Fruit fly (Drosophila melanogaster) whole organism, wandering third instar larva: ENCODE measurements around the gene mtSSB.

ENCODE experiments used
- Abd-B ChIP-seq: fragments of >200 bp; optimal IDR thresholded peaks from 2 replicates; lab custom pipeline; 2017; ENCODE audit warnings: missing biosample characterization, missing genetic modification characterization
- CG32264 ChIP-seq: fragments of 200-800 bp; sonication (Bioruptor generic); optimal IDR thresholded peaks from 2 replicates; lab custom pipeline; 2016; ENCODE audit warnings: missing biosample characterization, missing genetic modification characterization
- CG9705 ChIP-seq: fragments of 200-800 bp; sonication (Bioruptor generic); optimal IDR thresholded peaks from 2 replicates; lab custom pipeline; 2018; ENCODE audit warnings: missing biosample characterization, mild to moderate bottlenecking, missing genetic modification characterization
- CrebA ChIP-seq: fragments of 200-800 bp; sonication (Bioruptor generic); optimal IDR thresholded peaks from 2 replicates; lab custom pipeline; 2016; ENCODE audit warnings: missing biosample characterization, mild to moderate bottlenecking, missing genetic modification characterization, borderline replicate concordance
- Dfd ChIP-seq: fragments of >200 bp; optimal IDR thresholded peaks from 2 replicates; lab custom pipeline; 2017; ENCODE audit warnings: missing biosample characterization, missing genetic modification characterization
- GATAd ChIP-seq: sonication (Bioruptor generic); optimal IDR thresholded peaks from 2 replicates; lab custom pipeline; 2016; ENCODE audit warnings: missing biosample characterization, missing genetic modification characterization
- HLH106 ChIP-seq: fragments of 200-800 bp; optimal IDR thresholded peaks from 3 replicates; lab custom pipeline; 2019; ENCODE audit warnings: missing biosample characterization, mild to moderate bottlenecking, missing genetic modification characterization, moderate library complexity
- Hnf4 ChIP-seq: fragments of 200-800 bp; sonication (Bioruptor generic); optimal IDR thresholded peaks from 2 replicates; lab custom pipeline; 2016; ENCODE audit warnings: missing biosample characterization, mild to moderate bottlenecking, missing genetic modification characterization
- Hr78 ChIP-seq: fragments of >200 bp; optimal IDR thresholded peaks from 2 replicates; lab custom pipeline; 2017; ENCODE audit warnings: missing biosample characterization, missing genetic modification characterization
- Hr83 ChIP-seq: fragments of 200-300 bp; sonication (Bioruptor generic); optimal IDR thresholded peaks from 2 replicates; lab custom pipeline; 2016; ENCODE audit warnings: missing biosample characterization, mild to moderate bottlenecking, missing genetic modification characterization, moderate library complexity; ENCODE audit not compliant: poor library complexity, severe bottlenecking
- Jra ChIP-seq: sonication (Bioruptor generic); optimal IDR thresholded peaks from 2 replicates; lab custom pipeline; 2016; ENCODE audit warnings: missing biosample characterization, missing genetic modification characterization
- Mio ChIP-seq: sonication (Bioruptor generic); optimal IDR thresholded peaks from 2 replicates; lab custom pipeline; 2016; ENCODE audit warnings: missing biosample characterization, missing genetic modification characterization
- Myc ChIP-seq: fragments of >200 bp; optimal IDR thresholded peaks from 2 replicates; lab custom pipeline; 2017
- N ChIP-seq: fragments of >200 bp; optimal IDR thresholded peaks from 2 replicates; lab custom pipeline; 2018; ENCODE audit warnings: missing biosample characterization, missing external identifiers, missing genetic modification characterization
- Rel ChIP-seq, 2 experiments: fragments of 200-800 bp; sonication (Bioruptor generic) in 1 of 2; optimal IDR thresholded peaks; 2 replicates in 1 of 2; 3 replicates in 1 of 2; lab custom pipeline; 2016 to 2019; ENCODE audit warnings: mild to moderate bottlenecking in 2 of 2, missing biosample characterization in 2 of 2, missing genetic modification characterization in 2 of 2, moderate library complexity in 1 of 2
- Sp1 ChIP-seq: fragments of 200-800 bp; sonication (Bioruptor generic); optimal IDR thresholded peaks from 3 replicates; lab custom pipeline; 2019; ENCODE audit warnings: missing biosample characterization, mild to moderate bottlenecking, missing genetic modification characterization, moderate library complexity
- brk ChIP-seq: fragments of 200-800 bp; sonication (Bioruptor generic); optimal IDR thresholded peaks from 2 replicates; lab custom pipeline; 2016; ENCODE audit warnings: missing biosample characterization, mild to moderate bottlenecking, missing genetic modification characterization
- dl ChIP-seq, 2 experiments: fragments of 175-275, 200-275 bp in 1 of 2; fragments of 200-275 bp in 1 of 2; sonication (Bioruptor generic); optimal IDR thresholded peaks; lab custom pipeline; 2018; ENCODE audit warnings: mild to moderate bottlenecking in 2 of 2, missing biosample characterization in 2 of 2, missing genetic modification characterization in 2 of 2, moderate library complexity in 2 of 2; ENCODE audit not compliant: partially characterized antibody in 2 of 2, insufficient read depth in 1 of 2
- dsf ChIP-seq: sonication (Bioruptor generic); optimal IDR thresholded peaks from 2 replicates; lab custom pipeline; 2016; ENCODE audit warnings: missing biosample characterization, missing genetic modification characterization, borderline replicate concordance
- ey ChIP-seq: fragments of 200-800 bp; sonication (Bioruptor generic); optimal IDR thresholded peaks from 2 replicates; lab custom pipeline; 2016; ENCODE audit warnings: missing biosample characterization, missing genetic modification characterization
- foxo ChIP-seq, 2 experiments: fragments of 200-800 bp; sonication (Bioruptor generic); optimal IDR thresholded peaks; 2 replicates in 1 of 2; 3 replicates in 1 of 2; lab custom pipeline; 2016 to 2017; ENCODE audit warnings: missing biosample characterization in 2 of 2, missing genetic modification characterization in 2 of 2
- h ChIP-seq: fragments of 200-800 bp; sonication (Bioruptor generic); optimal IDR thresholded peaks from 3 replicates; lab custom pipeline; 2016; ENCODE audit warnings: missing biosample characterization, mild to moderate bottlenecking, missing genetic modification characterization
- jim ChIP-seq: fragments of 175-275, 200-325 bp; sonication (Bioruptor generic); optimal IDR thresholded peaks from 2 replicates; lab custom pipeline; 2016; ENCODE audit warnings: missing biosample characterization, mild to moderate bottlenecking, missing genetic modification characterization
- lola ChIP-seq: fragments of >200 bp; optimal IDR thresholded peaks from 2 replicates; lab custom pipeline; 2017; ENCODE audit warnings: missing biosample characterization, missing genetic modification characterization
- pan ChIP-seq: fragments of >200 bp; optimal IDR thresholded peaks from 2 replicates; lab custom pipeline; 2017
- psq ChIP-seq: fragments of 200-800 bp; sonication (Bioruptor generic); optimal IDR thresholded peaks from 3 replicates; lab custom pipeline; 2017; ENCODE audit warnings: missing biosample characterization, mild to moderate bottlenecking, missing genetic modification characterization, moderate library complexity
- rgr ChIP-seq: fragments of 200-800 bp; sonication (Bioruptor generic); optimal IDR thresholded peaks from 3 replicates; lab custom pipeline; 2016; ENCODE audit warnings: missing biosample characterization, mild to moderate bottlenecking, missing genetic modification characterization
- sv ChIP-seq: fragments of 200-800 bp; sonication (Bioruptor generic); optimal IDR thresholded peaks from 3 replicates; lab custom pipeline; 2016; ENCODE audit warnings: missing biosample characterization, missing genetic modification characterization
- usp ChIP-seq: fragments of >200 bp; optimal IDR thresholded peaks from 2 replicates; lab custom pipeline; 2017; ENCODE audit warnings: missing biosample characterization, missing genetic modification characterization
- woc ChIP-seq: sonication (Bioruptor generic); optimal IDR thresholded peaks from 2 replicates; lab custom pipeline; 2016; ENCODE audit warnings: missing biosample characterization, mild to moderate bottlenecking, missing genetic modification characterization

Gene mtSSB

DNA sequence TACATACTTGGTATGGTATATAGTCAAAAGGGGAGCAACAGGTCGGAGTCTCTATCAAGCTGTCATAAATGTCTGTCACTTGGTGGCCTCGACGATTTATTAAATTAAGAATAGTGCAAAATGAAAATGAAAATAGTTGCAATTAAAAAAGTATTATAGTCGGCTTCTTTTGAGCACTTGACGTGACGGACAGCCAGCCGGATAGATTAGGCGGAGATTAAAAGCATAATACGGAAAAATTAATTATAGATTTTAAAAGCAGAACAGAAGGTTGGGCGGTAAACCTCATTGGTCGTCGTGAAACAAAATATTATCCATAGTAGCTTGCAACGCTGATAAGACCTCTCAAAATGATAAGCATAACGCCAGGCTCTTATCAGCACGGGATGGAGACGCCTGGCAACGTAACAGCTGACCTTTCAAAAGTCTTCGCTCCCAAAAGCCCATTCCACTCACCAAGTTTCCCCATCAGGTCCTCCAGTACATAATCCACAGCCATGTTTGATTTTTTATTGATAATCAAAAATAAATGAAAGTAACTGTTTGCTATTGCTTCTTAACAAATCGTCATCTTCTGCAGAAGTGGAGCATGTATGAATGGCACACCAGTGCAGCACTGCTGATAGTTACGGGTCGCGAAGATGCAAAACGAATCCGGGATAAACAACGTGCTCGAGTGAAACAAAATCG lies 2.6 kb downstream of the mtSSB start:
- TF ChIP-seq Hr83 (GFP tag; lab: Kevin White, UChicago) (no peak), Sp1 (GFP tag; lab: Kevin White, UChicago) (no peak), foxo (GFP tag; optimal IDR thresholded peaks at IDR 0.05; lab: Kevin White, UChicago) (no peak), lola (no peak), pan (lab: Kevin White, UChicago) (no peak), dsf (GFP tag; lab: Kevin White, UChicago) (no peak), usp (GFP tag; lab: Kevin White, UChicago) (no peak), CG9705 (GFP tag; lab: Kevin White, UChicago) (no peak), brk (GFP tag; lab: Kevin White, UChicago) (no peak), h (GFP tag; lab: Kevin White, UChicago) (no peak), CG32264 (GFP tag; lab: Kevin White, UChicago) (no peak)

DNA sequence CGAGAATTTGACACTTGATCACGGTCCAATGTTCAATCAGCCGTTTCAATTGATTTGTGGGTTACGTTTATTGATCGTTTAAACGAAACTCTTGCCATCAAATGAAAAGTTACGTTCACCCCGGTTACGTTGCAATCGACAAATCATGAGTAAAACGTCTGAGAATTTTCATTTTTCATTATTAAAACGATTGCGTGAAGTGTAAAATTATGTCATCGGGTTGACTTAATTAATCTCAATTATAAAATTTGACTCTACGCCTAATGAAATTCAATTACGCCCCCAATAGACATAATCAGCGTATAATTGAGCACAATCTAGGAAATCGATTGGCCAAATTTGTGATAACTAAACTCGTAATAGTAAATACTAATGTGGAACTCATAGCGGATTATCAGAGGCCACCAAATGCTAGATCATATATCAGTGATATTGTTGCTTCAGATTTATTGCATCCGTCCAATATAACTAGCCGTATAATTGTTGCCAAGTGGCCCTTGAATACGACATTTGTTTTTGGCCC lies 4.5 kb downstream of the mtSSB start:
- TF ChIP-seq foxo (GFP tag; optimal IDR thresholded peaks at IDR 0.05; lab: Kevin White, UChicago) = no peak
- no peak for TF ChIP-seq dsf (GFP tag; lab: Kevin White, UChicago)
- TF ChIP-seq brk (GFP tag; lab: Kevin White, UChicago) = no peak
- no peak for TF ChIP-seq jim (GFP tag; lab: Kevin White, UChicago)
- no peak for TF ChIP-seq h (GFP tag; lab: Kevin White, UChicago)
- no peak for TF ChIP-seq pan (lab: Kevin White, UChicago)
- no peak for TF ChIP-seq dl (GFP tag; optimal IDR thresholded peaks at IDR 0.05; lab: Kevin White, UChicago; ENCODE audit: insufficient read depth in 1 of 2, partially characterized antibody in 2 of 2)
- no peak for TF ChIP-seq CrebA
- no peak for TF ChIP-seq GATAd (GFP tag; lab: Kevin White, UChicago)
- TF ChIP-seq ey = no peak
- no peak for TF ChIP-seq HLH106 (tag; lab: Kevin White, UChicago)
- no peak for TF ChIP-seq Myc (lab: Kevin White, UChicago)
- no peak for TF ChIP-seq Rel (GFP tag; optimal IDR thresholded peaks at IDR 0.05; lab: Kevin White, UChicago)
- no peak for TF ChIP-seq Rel (tag; optimal IDR thresholded peaks at IDR 0.05; lab: Kevin White, UChicago)

DNA sequence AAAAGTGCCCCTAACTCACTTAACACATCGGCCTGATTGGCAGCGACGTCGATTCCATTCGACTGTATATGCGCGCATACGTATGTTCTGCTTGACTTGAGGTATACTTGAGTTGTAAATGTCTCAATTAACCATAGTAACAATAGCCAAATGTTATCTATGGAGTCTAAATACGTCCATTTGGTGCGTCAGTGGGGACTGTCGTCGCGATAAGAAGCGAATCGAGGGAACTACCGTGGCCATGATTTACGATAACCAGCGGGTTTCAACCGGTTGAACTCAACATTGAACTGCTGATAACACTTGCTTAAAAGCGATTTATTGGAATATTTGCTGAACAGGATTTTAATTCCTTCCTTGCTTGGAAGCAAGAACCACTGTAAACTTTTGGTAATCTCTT lies 14.3 kb downstream of the mtSSB start:
- TF ChIP-seq GATAd (GFP tag; lab: Kevin White, UChicago) = no peak
- no peak for TF ChIP-seq Hnf4 (GFP tag; lab: Kevin White, UChicago)
- TF ChIP-seq Abd-B = no peak
- no peak for TF ChIP-seq Rel (GFP tag; optimal IDR thresholded peaks at IDR 0.05; lab: Kevin White, UChicago)
- peak; percentile 91 for TF ChIP-seq Rel (tag; optimal IDR thresholded peaks at IDR 0.05; lab: Kevin White, UChicago)
- TF ChIP-seq dsf (GFP tag; lab: Kevin White, UChicago) = no peak
- no peak for TF ChIP-seq Hr78

DNA sequence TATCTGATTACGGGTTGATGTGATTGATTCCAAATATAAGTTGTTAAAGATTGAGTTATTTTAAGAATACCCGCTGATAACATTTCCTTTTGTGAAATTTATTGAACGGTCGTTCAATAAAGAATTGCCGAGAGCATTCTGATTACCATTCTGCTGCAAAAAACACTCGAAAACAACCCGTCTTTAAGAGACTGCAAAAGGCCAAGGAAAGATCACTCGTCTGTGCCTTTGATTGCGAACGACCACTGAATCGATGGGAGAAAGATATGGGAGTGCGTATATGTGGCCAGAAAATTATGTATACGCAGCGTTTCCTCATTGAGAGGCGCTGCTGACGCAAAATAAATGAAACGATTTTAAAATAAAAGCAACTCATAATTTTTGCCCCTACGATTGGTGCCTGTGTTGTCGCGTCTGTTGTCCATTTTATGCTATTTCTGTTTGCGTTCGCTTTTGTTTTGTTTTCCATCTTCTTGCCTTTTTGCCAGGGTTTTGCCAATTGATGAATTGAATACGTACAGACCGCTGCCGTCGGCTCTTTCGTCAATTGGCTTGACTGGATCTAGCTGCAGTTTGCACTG lies 14.8 kb downstream of the mtSSB start:
- TF ChIP-seq CrebA (no peak), N (GFP tag; lab: Kevin White, UChicago) (no peak), woc (GFP tag; lab: Kevin White, UChicago) (no peak), CG9705 (GFP tag; lab: Kevin White, UChicago) (no peak), dsf (GFP tag; lab: Kevin White, UChicago) (no peak), Mio (GFP tag; lab: Kevin White, UChicago) (no peak), Hr78 (no peak), psq (GFP tag; lab: Kevin White, UChicago) (no peak), Rel (GFP tag; optimal IDR thresholded peaks at IDR 0.05; lab: Kevin White, UChicago) (no peak), Rel (tag; optimal IDR thresholded peaks at IDR 0.05; lab: Kevin White, UChicago) (no peak), h (GFP tag; lab: Kevin White, UChicago) (no peak), rgr (no peak), CG32264 (GFP tag; lab: Kevin White, UChicago) (no peak), Sp1 (GFP tag; lab: Kevin White, UChicago) (no peak), sv (GFP tag; lab: Kevin White, UChicago) (no peak), Jra (GFP tag; lab: Kevin White, UChicago) (no peak), Myc (lab: Kevin White, UChicago) (no peak), Abd-B (no peak), Dfd (GFP tag; lab: Kevin White, UChicago) (no peak)
